Fruit fly (Drosophila melanogaster) whole organism, embryonic: ENCODE data around the gene CG8097.

ENCODE experiments used
- Atf-2 ChIP-seq: fragments of 200-800 bp; sonication (Bioruptor generic); optimal IDR thresholded peaks from 2 replicates; lab custom pipeline; 2016; ENCODE audit warnings: missing biosample characterization, missing genetic modification characterization
- Atf6 ChIP-seq: fragments of 200-800 bp; sonication (Bioruptor generic); IDR thresholded peaks from 2 replicates; pipeline ENCODE4 v1.3.6; 2022; ENCODE audit warnings: missing biosample characterization, missing genetic modification characterization
- CG10274 ChIP-seq: fragments of 200-800 bp; sonication (Bioruptor generic); optimal IDR thresholded peaks from 3 replicates; lab custom pipeline; 2017; ENCODE audit warnings: missing biosample characterization, mild to moderate bottlenecking, missing genetic modification characterization
- CG10321 ChIP-seq: fragments of 200-800 bp; sonication (Bioruptor generic); IDR thresholded peaks from 2 replicates; pipeline ENCODE4 v1.3.6; 2022; ENCODE audit warnings: missing biosample characterization, missing genetic modification characterization
- CG10462 ChIP-seq: fragments of 200-800 bp; sonication (Bioruptor generic); optimal IDR thresholded peaks from 2 replicates; lab custom pipeline; 2016; ENCODE audit warnings: missing biosample characterization, missing genetic modification characterization
- CG11085 ChIP-seq: fragments of 200-800 bp; sonication (Bioruptor generic); IDR thresholded peaks from 2 replicates; pipeline ENCODE4 v1.3.6; 2022; ENCODE audit warnings: missing biosample characterization, missing genetic modification characterization
- CG12104 ChIP-seq: fragments of 200-800 bp; sonication (Bioruptor generic); optimal IDR thresholded peaks from 3 replicates; lab custom pipeline; 2016; ENCODE audit warnings: missing biosample characterization, missing genetic modification characterization
- CG13296 ChIP-seq: fragments of 200-800 bp; sonication (Bioruptor generic); optimal IDR thresholded peaks from 3 replicates; lab custom pipeline; 2018; ENCODE audit warnings: missing biosample characterization, mild to moderate bottlenecking, missing genetic modification characterization
- CG14050 ChIP-seq: fragments of 200-800 bp; sonication (Bioruptor generic); IDR thresholded peaks from 3 replicates; pipeline ENCODE4 v1.3.6; 2022; ENCODE audit warnings: missing biosample characterization, missing genetic modification characterization
- CG14710 ChIP-seq: fragments of 200-800 bp; sonication (Bioruptor generic); optimal IDR thresholded peaks from 3 replicates; lab custom pipeline; 2019; ENCODE audit warnings: missing biosample characterization, mild to moderate bottlenecking, missing genetic modification characterization, moderate library complexity
- CG14965 ChIP-seq: fragments of 200-800 bp; sonication (Bioruptor generic); optimal IDR thresholded peaks from 2 replicates; lab custom pipeline; 2016; ENCODE audit warnings: missing biosample characterization, missing genetic modification characterization, borderline replicate concordance
- CG1647 ChIP-seq: fragments of 200-800 bp; sonication (Bioruptor generic); optimal IDR thresholded peaks from 3 replicates; lab custom pipeline; 2016; ENCODE audit warnings: missing biosample characterization, missing genetic modification characterization
- CG2120 ChIP-seq: fragments of 200-800 bp; sonication (Bioruptor generic); optimal IDR thresholded peaks from 3 replicates; lab custom pipeline; 2016; ENCODE audit warnings: missing biosample characterization, missing genetic modification characterization
- CG2202 ChIP-seq: fragments of 200-800 bp; sonication (Bioruptor generic); optimal IDR thresholded peaks from 2 replicates; lab custom pipeline; 2018; ENCODE audit warnings: missing biosample characterization, mild to moderate bottlenecking, missing genetic modification characterization
- CG4404 ChIP-seq: fragments of 200-800 bp; sonication (Bioruptor generic); IDR thresholded peaks from 2 replicates; pipeline ENCODE4 v1.3.6; 2022; ENCODE audit warnings: missing biosample characterization, missing genetic modification characterization
- CG6272 ChIP-seq: fragments of 200-800 bp; sonication (Bioruptor generic); IDR thresholded peaks from 2 replicates; pipeline ENCODE4 v1.3.6; 2022; ENCODE audit warnings: missing biosample characterization, missing genetic modification characterization
- CG6689 ChIP-seq: fragments of 200-800 bp; sonication (Bioruptor generic); IDR thresholded peaks from 2 replicates; pipeline ENCODE4 v1.3.6; 2022; ENCODE audit warnings: missing biosample characterization, missing genetic modification characterization
- CG9727 ChIP-seq: fragments of 200-800 bp; sonication (Bioruptor generic); optimal IDR thresholded peaks from 3 replicates; lab custom pipeline; 2017; ENCODE audit warnings: missing biosample characterization, mild to moderate bottlenecking, missing genetic modification characterization
- CkIIα-i1 ChIP-seq: fragments of 200-800 bp; sonication (Bioruptor generic); IDR thresholded peaks from 2 replicates; pipeline ENCODE4 v1.3.6; 2022; ENCODE audit warnings: missing biosample characterization, missing genetic modification characterization
- Dbx ChIP-seq: fragments of 200-800 bp; sonication (Bioruptor generic); IDR thresholded peaks from 3 replicates; pipeline ENCODE4 v1.3.6; 2022; ENCODE audit warnings: missing biosample characterization, missing genetic modification characterization
- H2.0 ChIP-seq: fragments of 200-800 bp; sonication (Bioruptor generic); IDR thresholded peaks from 2 replicates; pipeline ENCODE4 v1.3.6; 2022; ENCODE audit warnings: missing biosample characterization, missing genetic modification characterization
- HLH3B ChIP-seq: fragments of 200-800 bp; sonication (Bioruptor generic); IDR thresholded peaks from 2 replicates; pipeline ENCODE4 v1.3.6; 2022; ENCODE audit warnings: missing biosample characterization, missing genetic modification characterization
- Hey ChIP-seq: fragments of 200-800 bp; sonication (Bioruptor generic); optimal IDR thresholded peaks from 3 replicates; lab custom pipeline; 2018; ENCODE audit warnings: missing biosample characterization, mild to moderate bottlenecking, missing genetic modification characterization
- Hsf ChIP-seq: fragments of 200-800 bp; sonication (Bioruptor generic); optimal IDR thresholded peaks from 3 replicates; lab custom pipeline; 2016; ENCODE audit warnings: missing biosample characterization, missing genetic modification characterization
- Neu2 ChIP-seq: fragments of 200-800 bp; sonication (Bioruptor generic); optimal IDR thresholded peaks from 3 replicates; lab custom pipeline; 2016; ENCODE audit warnings: missing biosample characterization, missing genetic modification characterization, borderline replicate concordance
- Sry-δ ChIP-seq: fragments of 200-800 bp; sonication (Bioruptor generic); optimal IDR thresholded peaks from 2 replicates; lab custom pipeline; 2016; ENCODE audit warnings: missing biosample characterization, missing genetic modification characterization
- Stat92E ChIP-seq, 3 experiments: fragments of >200 bp in 2 of 3; fragments of 200-800 bp in 1 of 3; sonication (Bioruptor generic) in 1 of 3; optimal IDR thresholded peaks; 2 replicates each; lab custom pipeline; 2017 to 2019; ENCODE audit warnings: missing biosample characterization in 3 of 3, missing genetic modification characterization in 3 of 3, mild to moderate bottlenecking in 1 of 3, moderate library complexity in 1 of 3
- YL-1 ChIP-seq: fragments of 200-800 bp; sonication (Bioruptor generic); optimal IDR thresholded peaks from 3 replicates; lab custom pipeline; 2017; ENCODE audit warnings: missing biosample characterization, mild to moderate bottlenecking, missing genetic modification characterization
- aop ChIP-seq: fragments of 200-800 bp; sonication (Bioruptor generic); IDR thresholded peaks from 2 replicates; pipeline ENCODE4 v1.3.6; 2022; ENCODE audit warnings: missing biosample characterization, missing genetic modification characterization
- az2 ChIP-seq: fragments of 200-800 bp; sonication (Bioruptor generic); optimal IDR thresholded peaks from 3 replicates; lab custom pipeline; 2016; ENCODE audit warnings: missing biosample characterization, missing genetic modification characterization
- btn ChIP-seq: fragments of 200-800 bp; sonication (Bioruptor generic); optimal IDR thresholded peaks from 2 replicates; lab custom pipeline; 2016; ENCODE audit warnings: missing biosample characterization, missing genetic modification characterization
- cad ChIP-seq: fragments of >200 bp; optimal IDR thresholded peaks from 2 replicates; lab custom pipeline; 2017; ENCODE audit warnings: missing biosample characterization, missing genetic modification characterization
- cwo ChIP-seq: fragments of 200-800 bp; sonication (Bioruptor generic); optimal IDR thresholded peaks from 3 replicates; lab custom pipeline; 2017; ENCODE audit warnings: missing biosample characterization, missing genetic modification characterization, mild to moderate bottlenecking, moderate library complexity, missing genetic modification reagents
- dan ChIP-seq: fragments of 200-800 bp; sonication (Bioruptor generic); IDR thresholded peaks from 2 replicates; pipeline ENCODE4 v1.3.6; 2022; ENCODE audit warnings: missing biosample characterization, missing genetic modification characterization
- dpn ChIP-seq, 2 experiments: fragments of 200-800 bp; sonication (Bioruptor generic); optimal IDR thresholded peaks; 3 replicates each; lab custom pipeline; 2016; ENCODE audit warnings: missing biosample characterization in 2 of 2, missing genetic modification characterization in 2 of 2
- exex ChIP-seq: fragments of 200-800 bp; sonication (Bioruptor generic); optimal IDR thresholded peaks from 4 replicates; lab custom pipeline; 2018; ENCODE audit warnings: missing biosample characterization, mild to moderate bottlenecking, missing genetic modification characterization, moderate library complexity
- gro ChIP-seq: fragments of 200-800 bp; sonication (Bioruptor generic); optimal IDR thresholded peaks from 2 replicates; lab custom pipeline; 2016; ENCODE audit warnings: missing biosample characterization, missing genetic modification characterization
- gt ChIP-seq: fragments of 200-800 bp; sonication (Bioruptor generic); IDR thresholded peaks from 2 replicates; pipeline ENCODE4 v1.3.6; 2022; ENCODE audit warnings: missing biosample characterization, missing genetic modification characterization
- hth ChIP-seq: fragments of >200 bp; optimal IDR thresholded peaks from 2 replicates; lab custom pipeline; 2017; ENCODE audit warnings: inconsistent platforms
- inv ChIP-seq: fragments of 200-800 bp; sonication (Bioruptor generic); IDR thresholded peaks from 2 replicates; pipeline ENCODE4 v1.3.6; 2022; ENCODE audit warnings: missing biosample characterization, missing genetic modification characterization; ENCODE audit not compliant: partially characterized antibody
- lov ChIP-seq, 2 experiments: fragments of 200-800 bp in 1 of 2; fragments of >200 bp in 1 of 2; sonication (Bioruptor generic) in 1 of 2; IDR thresholded peaks in 1 of 2; optimal IDR thresholded peaks in 1 of 2; 2 replicates in 1 of 2; 3 replicates in 1 of 2; pipeline versions ENCODE4 v1.3.6 to Lab custom; 2017 to 2022; ENCODE audit warnings: missing biosample characterization in 1 of 2, missing genetic modification characterization in 1 of 2
- onecut ChIP-seq: fragments of 200-800 bp; sonication (Bioruptor generic); IDR thresholded peaks from 2 replicates; pipeline ENCODE4 v1.3.6; 2022; ENCODE audit warnings: missing biosample characterization, missing genetic modification characterization
- org-1 ChIP-seq: fragments of 200-800 bp; sonication (Bioruptor generic); optimal IDR thresholded peaks from 2 replicates; lab custom pipeline; 2017; ENCODE audit warnings: missing biosample characterization, missing genetic modification characterization
- shn ChIP-seq: fragments of 200-800 bp; sonication (Bioruptor generic); optimal IDR thresholded peaks from 3 replicates; lab custom pipeline; 2016; ENCODE audit warnings: missing biosample characterization, missing genetic modification characterization
- tin ChIP-seq: fragments of 200-800 bp; sonication (Bioruptor generic); optimal IDR thresholded peaks from 3 replicates; lab custom pipeline; 2016; ENCODE audit warnings: missing biosample characterization, missing genetic modification characterization
- tio ChIP-seq: fragments of 200-800 bp; sonication (Bioruptor generic); optimal IDR thresholded peaks from 2 replicates; lab custom pipeline; 2017; ENCODE audit warnings: missing biosample characterization, missing genetic modification characterization, inconsistent platforms
- tll ChIP-seq, 2 experiments: fragments of 200-800 bp in 1 of 2; fragments of >200 bp in 1 of 2; sonication (Bioruptor generic) in 1 of 2; optimal IDR thresholded peaks; 2 replicates each; lab custom pipeline; 2017 to 2019; ENCODE audit warnings: missing biosample characterization in 2 of 2, missing genetic modification characterization in 2 of 2, mild to moderate bottlenecking in 1 of 2, moderate library complexity in 1 of 2
- toy ChIP-seq: fragments of 200-800 bp; sonication (Bioruptor generic); IDR thresholded peaks from 2 replicates; pipeline ENCODE4 v1.3.6; 2022; ENCODE audit warnings: missing biosample characterization, missing genetic modification characterization
- yki ChIP-seq: fragments of >200 bp; optimal IDR thresholded peaks from 3 replicates; lab custom pipeline; 2018
- zfh1 ChIP-seq: fragments of 200-800 bp; sonication (Bioruptor generic); IDR thresholded peaks from 3 replicates; pipeline ENCODE4 v1.3.6; 2022; ENCODE audit warnings: missing biosample characterization, missing genetic modification characterization

CG8097 gene

DNA sequence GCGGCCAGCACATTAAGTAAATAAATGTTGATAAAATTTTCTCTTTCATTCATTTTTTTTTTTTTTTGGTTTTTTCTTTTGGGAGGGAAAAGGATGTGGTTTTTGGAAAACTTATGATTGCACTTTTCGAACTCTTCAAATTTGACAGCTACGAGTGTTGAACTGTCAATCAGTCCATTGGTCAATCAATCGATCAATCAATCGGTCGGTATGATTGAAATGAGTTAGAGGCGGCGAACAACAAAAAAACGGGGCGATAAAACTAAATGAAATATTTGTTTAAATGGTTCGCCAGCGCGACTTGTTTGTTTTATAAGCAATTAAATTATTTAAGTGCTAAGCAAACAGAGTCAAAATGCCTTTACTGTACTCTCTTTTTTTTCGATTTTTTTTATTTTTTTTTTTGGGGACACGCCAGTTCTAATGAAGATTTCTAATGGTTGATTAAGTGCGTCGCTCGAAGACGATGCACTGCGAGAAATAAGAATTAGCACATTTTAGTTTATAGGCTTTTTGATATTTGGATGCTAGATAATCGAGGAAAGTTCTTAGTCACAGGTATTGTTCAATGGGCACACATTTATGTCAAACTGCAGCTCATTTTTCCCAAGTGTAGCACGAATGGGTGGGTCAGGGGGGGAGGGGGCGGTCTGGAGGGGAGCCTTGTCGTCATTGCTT lies 36.1 kb downstream of the CG8097 start (continued):
- peak; percentile 64 for TF ChIP-seq CG12104 (GFP tag; lab: Kevin White, UChicago)
- TF ChIP-seq Neu2 (GFP tag; lab: Kevin White, UChicago): no peak
- peak; percentile 67; the same call in 2 of the 3 replicates for TF ChIP-seq CG14050 (GFP tag; lab: Robert Waterston, UW)
- peak; percentile 26 for TF ChIP-seq Hey (tag; lab: Kevin White, UChicago)
- peak; percentile 64 to 87 for TF ChIP-seq dpn (GFP tag; optimal IDR thresholded peaks at IDR 0.05; lab: Kevin White, UChicago)
- TF ChIP-seq Stat92E (GFP tag; optimal IDR thresholded peaks at IDR 0.05; lab: Kevin White, UChicago): peak in 1 of 3 experiments; percentile 4
- peak; percentile 88 for TF ChIP-seq az2 (GFP tag; lab: Kevin White, UChicago)
- 0 out of 2 replicates have a peak, but pooled peaks have one; percentile 44 for TF ChIP-seq CG11085 (GFP tag; lab: Robert Waterston, UW)
- TF ChIP-seq exex: peak; percentile 44
- TF ChIP-seq CkIIα-i1: peak; percentile 20; the same call in 1 of the 2 replicates
- peak; percentile 60 for TF ChIP-seq CG10274 (GFP tag; lab: Kevin White, UChicago)
- peak; percentile 68 for TF ChIP-seq org-1 (GFP tag; lab: Kevin White, UChicago)
- peak; percentile 62 for TF ChIP-seq cwo (GFP tag; lab: Kevin White, UChicago)
- TF ChIP-seq HLH3B (GFP tag; lab: Robert Waterston, UW): peak; percentile 80
- peak; percentile 67 for TF ChIP-seq CG6272 (GFP tag; lab: Robert Waterston, UW)
- TF ChIP-seq gro (GFP tag; lab: Kevin White, UChicago): peak; percentile 13
- TF ChIP-seq CG10462 (GFP tag; lab: Kevin White, UChicago): peak; percentile 32
- TF ChIP-seq zfh1 (GFP tag; lab: Robert Waterston, UW): peak; percentile 79
- no peak for TF ChIP-seq toy (GFP tag; lab: Robert Waterston, UW)
- peak; percentile 76 for TF ChIP-seq Dbx (GFP tag; lab: Robert Waterston, UW)
- TF ChIP-seq CG9727 (GFP tag; lab: Kevin White, UChicago): peak; percentile 78
- TF ChIP-seq Atf6 (GFP tag; lab: Robert Waterston, UW): peak; percentile 71
- no peak for TF ChIP-seq hth (lab: Kevin White, UChicago)
- TF ChIP-seq lov (optimal IDR thresholded peaks at IDR 0.05; lab: Kevin White, UChicago): no peak
- TF ChIP-seq lov (GFP tag; IDR thresholded peaks at IDR 0.05; lab: Robert Waterston, UW): 0 out of 3 replicates have a peak, but pooled peaks have one; percentile 78
- TF ChIP-seq Sry-δ (GFP tag; lab: Kevin White, UChicago): peak; percentile 27
- no peak for TF ChIP-seq aop (GFP tag; lab: Robert Waterston, UW)
- peak; percentile 66 for TF ChIP-seq CG1647 (GFP tag; lab: Kevin White, UChicago)
- peak; percentile 54 for TF ChIP-seq H2.0 (GFP tag; lab: Robert Waterston, UW)
- TF ChIP-seq tio (GFP tag; lab: Kevin White, UChicago): peak; percentile 69
- TF ChIP-seq tin (GFP tag; lab: Kevin White, UChicago): peak; percentile 87
- TF ChIP-seq cad (GFP tag; lab: Kevin White, UChicago): no peak
- peak; percentile 62 for TF ChIP-seq Hsf (GFP tag; lab: Kevin White, UChicago)
- peak; percentile 58 for TF ChIP-seq CG13296
- TF ChIP-seq CG2120 (GFP tag; lab: Kevin White, UChicago): peak; percentile 65
- peak; percentile 56; the same call in 1 of the 2 replicates for TF ChIP-seq dan (GFP tag; lab: Robert Waterston, UW)
- TF ChIP-seq CG6689 (GFP tag; lab: Robert Waterston, UW): peak; percentile 84
- peak; percentile 52 for TF ChIP-seq CG4404 (GFP tag; lab: Robert Waterston, UW)
- TF ChIP-seq shn (GFP tag; lab: Kevin White, UChicago): peak; percentile 62
- TF ChIP-seq CG14710 (tag; lab: Kevin White, UChicago): peak; percentile 71
- TF ChIP-seq inv: no peak
- TF ChIP-seq tll (GFP tag; optimal IDR thresholded peaks at IDR 0.05; lab: Kevin White, UChicago): no peak
- TF ChIP-seq btn (GFP tag; lab: Kevin White, UChicago): peak; percentile 58
- no peak for TF ChIP-seq CG14965 (GFP tag; lab: Kevin White, UChicago)
- TF ChIP-seq Atf-2: peak; percentile 65
- peak; percentile 54 for TF ChIP-seq CG2202 (tag; lab: Kevin White, UChicago)
- peak; percentile 76 for TF ChIP-seq onecut (GFP tag; lab: Robert Waterston, UW)
- TF ChIP-seq gt: peak; percentile 56; the same call in 1 of the 2 replicates
- TF ChIP-seq yki (lab: Kevin White, UChicago): no peak
- TF ChIP-seq YL-1 (GFP tag; lab: Kevin White, UChicago): no peak
- no peak for TF ChIP-seq CG10321 (GFP tag; lab: Robert Waterston, UW)
